Fruit fly (Drosophila melanogaster): ENCODE data around the gene disp.

disp gene

DNA sequence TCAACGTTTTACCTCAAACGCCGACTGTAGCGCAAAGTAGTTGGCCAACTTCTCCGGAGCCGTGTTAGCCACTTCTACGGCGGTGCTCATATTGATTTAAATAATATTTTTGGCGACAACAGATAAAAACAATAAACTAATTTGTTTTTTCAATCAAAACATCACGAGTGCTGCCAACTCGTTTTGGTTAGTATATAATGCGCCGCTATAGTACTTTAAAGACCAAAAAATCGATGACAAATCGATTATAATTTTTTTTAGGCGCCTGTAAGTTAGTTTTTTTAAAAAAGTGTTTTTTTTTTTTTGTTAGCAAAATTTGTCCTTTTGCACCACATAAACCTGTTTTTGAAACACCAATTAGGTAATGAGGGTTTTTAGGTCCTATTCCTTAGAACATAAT, 34.9 kb downstream of the disp start, which contains the start of gene Hpr1 (continued):
- TF ChIP-seq unc-4 (GFP tag; IDR thresholded peaks at IDR 0.05; ENCODE audit: partially characterized antibody): peak; percentile 47; the same call in 1 of the 2 replicates
- peak; percentile 41 for TF ChIP-seq gfzf (GFP tag; optimal IDR thresholded peaks at IDR 0.05)
- peak; percentile 84 for TF ChIP-seq CG17186 (GFP tag; optimal IDR thresholded peaks at IDR 0.05)
- peak; percentile 48; the same call in 1 of the 2 replicates for TF ChIP-seq nerfin-2 (GFP tag; IDR thresholded peaks at IDR 0.05; ENCODE audit: partially characterized antibody)
- no peak for TF ChIP-seq CG1647 (GFP tag; optimal IDR thresholded peaks at IDR 0.05)
- no peak for TF ChIP-seq CG4328 (GFP tag; optimal IDR thresholded peaks at IDR 0.05)
- peak; percentile 36 for TF ChIP-seq CG1603 (tag; optimal IDR thresholded peaks at IDR 0.05)
- peak; percentile 81 for TF ChIP-seq MBD-R2 (GFP tag; IDR thresholded peaks at IDR 0.05)
- TF ChIP-seq Awh (GFP tag; IDR thresholded peaks at IDR 0.05): no peak
- 0 out of 3 replicates have a peak, but pooled peaks have one; percentile 29 for TF ChIP-seq CG34224 (GFP tag; IDR thresholded peaks at IDR 0.05; ENCODE audit: partially characterized antibody)
- TF ChIP-seq CG2116 (GFP tag; optimal IDR thresholded peaks at IDR 0.05): peak; percentile 57
- TF ChIP-seq Doc3 (GFP tag; IDR thresholded peaks at IDR 0.05; ENCODE audit: partially characterized antibody): peak; percentile 23; the same call in 1 of the 3 replicates
- peak; percentile 54 for TF ChIP-seq pzg (GFP tag; optimal IDR thresholded peaks at IDR 0.05)
- peak; percentile 28 for TF ChIP-seq CG17359 (tag; optimal IDR thresholded peaks at IDR 0.05)
- peak; percentile 42 for TF ChIP-seq CG10267 (tag; optimal IDR thresholded peaks at IDR 0.05)
- TF ChIP-seq Ets97D (GFP tag; optimal IDR thresholded peaks at IDR 0.05): peak; percentile 33
- TF ChIP-seq CG17385 (GFP tag; optimal IDR thresholded peaks at IDR 0.05): no peak

dm6 chr3R:5813157-5813659, 42.9 kb downstream of the disp start, which contains the start of gene CG42675:
TSS of gene CG42675 (plus strand) at chr3R:5813609.
- peak; percentile 25 for TF ChIP-seq Deaf1 (tag; optimal IDR thresholded peaks at IDR 0.05)
- TF ChIP-seq zf30C (GFP tag; optimal IDR thresholded peaks at IDR 0.05): no peak
- TF ChIP-seq eve (GFP tag; optimal IDR thresholded peaks at IDR 0.05): no peak
- no peak for TF ChIP-seq zfh1 (GFP tag; IDR thresholded peaks at IDR 0.05)
- TF ChIP-seq Rx (GFP tag; IDR thresholded peaks at IDR 0.05): no peak
- TF ChIP-seq CG17612 (GFP tag; IDR thresholded peaks at IDR 0.05): no peak
- TF ChIP-seq Drgx (GFP tag; IDR thresholded peaks at IDR 0.05): peak; percentile 27; the same call in 1 of the 2 replicates
- no peak for TF ChIP-seq CG9727 (GFP tag; optimal IDR thresholded peaks at IDR 0.05)
- TF ChIP-seq CG2202 (tag; optimal IDR thresholded peaks at IDR 0.05): no peak
- no peak for TF ChIP-seq CG8290 (GFP tag; optimal IDR thresholded peaks at IDR 0.05)
- no peak for TF ChIP-seq CG8290 (tag; optimal IDR thresholded peaks at IDR 0.05)
- TF ChIP-seq CG32532 (GFP tag; IDR thresholded peaks at IDR 0.05): 0 out of 2 replicates have a peak, but pooled peaks have one; percentile 16
- 0 out of 4 replicates have a peak, but pooled peaks have one; percentile 74 for TF ChIP-seq chinmo (GFP tag; IDR thresholded peaks at IDR 0.05; ENCODE audit: partially characterized antibody)
- TF ChIP-seq bbx (GFP tag; IDR thresholded peaks at IDR 0.05; ENCODE audit: partially characterized antibody): no peak

- TF ChIP-seq unpg (GFP tag; optimal IDR thresholded peaks at IDR 0.05) (no peak), jing (GFP tag; optimal IDR thresholded peaks at IDR 0.05) (no peak), CG10274 (GFP tag; optimal IDR thresholded peaks at IDR 0.05) (no peak), CG2199 (GFP tag; IDR thresholded peaks at IDR 0.05) (no peak), bab2 (GFP tag; optimal IDR thresholded peaks at IDR 0.05) (no peak), BtbVII (GFP tag; optimal IDR thresholded peaks at IDR 0.05) (no peak), Hand (GFP tag; optimal IDR thresholded peaks at IDR 0.05) (no peak), Deaf1 (tag; optimal IDR thresholded peaks at IDR 0.05) (peak; percentile 98), CG1024 (GFP tag; IDR thresholded peaks at IDR 0.05) (no peak), Med (GFP tag) (peak; percentile 58), ci (GFP tag; IDR thresholded peaks at IDR 0.05) (no peak), her (GFP tag; optimal IDR thresholded peaks at IDR 0.05) (no peak), CG15696 (tag; optimal IDR thresholded peaks at IDR 0.05) (no peak), crol (GFP tag; IDR thresholded peaks at IDR 0.05) (peak; percentile 49; the same call in 1 of the 2 replicates), Dbx (GFP tag; IDR thresholded peaks at IDR 0.05) (0 out of 3 replicates have a peak, but pooled peaks have one; percentile 8), CG31224 (GFP tag; IDR thresholded peaks at IDR 0.05) (peak; percentile 63; the same call in 1 of the 2 replicates), chinmo (GFP tag; IDR thresholded peaks at IDR 0.05; ENCODE audit: partially characterized antibody) (0 out of 4 replicates have a peak, but pooled peaks have one; percentile 21), wor (GFP tag; IDR thresholded peaks at IDR 0.05) (no peak)
Measured at dm6 chr3R:5801703-5802436, 54.2 kb downstream of the disp start, which contains the start of gene CG11000. TSS of gene CG11000 (plus strand) at chr3R:5802328.

All from whole organism, embryonic.